Worm (Caenorhabditis elegans) whole organism, L2 larva: ENCODE data around the gene R12B2.3.
A peak's percentile ranks its signal among the peaks of the same experiment; 100 is the strongest.

Source experiments
- C34F6.9 ChIP-seq: fragments of 150-350 bp; optimal IDR thresholded peaks from 2 replicates; lab custom pipeline; 2014; ENCODE audit warnings: missing biosample characterization, missing genetic modification characterization
- F13H6.1 ChIP-seq: sonication (generic microtip); optimal IDR thresholded peaks from 2 replicates; lab custom pipeline; 2016; ENCODE audit warnings: missing genetic modification characterization, missing compliant biosample characterization
- R02D3.7 ChIP-seq: fragments of 150-350 bp; optimal IDR thresholded peaks from 2 replicates; lab custom pipeline; 2014; ENCODE audit warnings: missing biosample characterization, missing genetic modification characterization
- Y55F3AM.14 ChIP-seq: fragments of 200-800 bp; sonication (Bioruptor generic); optimal IDR thresholded peaks from 2 replicates; lab custom pipeline; 2018; ENCODE audit warnings: mild to moderate bottlenecking, missing genetic modification characterization, missing compliant biosample characterization
- aly-2 ChIP-seq: fragments of 150-350 bp; optimal IDR thresholded peaks from 2 replicates; lab custom pipeline; 2014; ENCODE audit warnings: missing biosample characterization, missing genetic modification characterization
- blmp-1 ChIP-seq: sonication (generic microtip); optimal IDR thresholded peaks from 2 replicates; lab custom pipeline; 2017; ENCODE audit warnings: missing genetic modification characterization, mild to moderate bottlenecking, missing compliant biosample characterization, antibody characterized with exemption, moderate library complexity; ENCODE audit not compliant: insufficient read depth
- ceh-82 ChIP-seq: fragments of 150-350 bp; optimal IDR thresholded peaks from 2 replicates; lab custom pipeline; 2014; ENCODE audit warnings: missing biosample characterization, missing genetic modification characterization
- crh-2 ChIP-seq: sonication (generic microtip); optimal IDR thresholded peaks from 2 replicates; lab custom pipeline; 2017; ENCODE audit warnings: missing biosample characterization, missing genetic modification characterization
- dmd-4 ChIP-seq: sonication (generic microtip); optimal IDR thresholded peaks from 2 replicates; lab custom pipeline; 2017; ENCODE audit warnings: missing biosample characterization, missing genetic modification characterization
- egl-27 ChIP-seq: sonication (generic microtip); optimal IDR thresholded peaks from 3 replicates; lab custom pipeline; 2017; ENCODE audit warnings: missing biosample characterization, missing genetic modification reagents, missing genetic modification characterization
- elt-1 ChIP-seq: fragments of 150-350 bp; optimal IDR thresholded peaks from 2 replicates; lab custom pipeline; 2014; ENCODE audit warnings: missing biosample characterization, missing genetic modification characterization
- elt-3 ChIP-seq: sonication (generic microtip); optimal IDR thresholded peaks from 2 replicates; lab custom pipeline; 2017; ENCODE audit warnings: missing biosample characterization, missing genetic modification characterization
- fos-1 ChIP-seq: fragments of 150-350 bp; optimal IDR thresholded peaks from 2 replicates; lab custom pipeline; 2014; ENCODE audit warnings: missing biosample characterization, missing genetic modification characterization
- gmeb-1 ChIP-seq: fragments of 150-350 bp; optimal IDR thresholded peaks from 2 replicates; lab custom pipeline; 2014; ENCODE audit warnings: missing biosample characterization, missing genetic modification characterization
- lin-11 ChIP-seq: fragments of 150-350 bp; sonication (generic microtip); optimal IDR thresholded peaks from 2 replicates; lab custom pipeline; 2014; ENCODE audit warnings: missing biosample characterization, missing genetic modification characterization, inconsistent platforms, mixed read lengths
- lin-13 ChIP-seq: fragments of 150-350 bp; optimal IDR thresholded peaks from 2 replicates; lab custom pipeline; 2014; ENCODE audit warnings: missing biosample characterization, missing genetic modification reagents, missing genetic modification characterization
- lin-39 ChIP-seq: fragments of 150-350 bp; optimal IDR thresholded peaks from 2 replicates; lab custom pipeline; 2014; ENCODE audit warnings: missing biosample characterization, missing genetic modification reagents, missing genetic modification characterization
- lsy-2 ChIP-seq, 2 experiments: fragments of 150-350 bp in 1 of 2; sonication (generic microtip) in 1 of 2; optimal IDR thresholded peaks; 2 replicates each; lab custom pipeline; 2014 to 2017; ENCODE audit warnings: missing biosample characterization in 2 of 2, missing genetic modification characterization in 2 of 2
- mab-5 ChIP-seq: fragments of 150-350 bp; optimal IDR thresholded peaks from 2 replicates; lab custom pipeline; 2014; ENCODE audit warnings: missing biosample characterization, missing genetic modification characterization
- mdl-1 ChIP-seq, 2 experiments: fragments of 150-350 bp in 1 of 2; sonication (generic microtip) in 1 of 2; optimal IDR thresholded peaks; 2 replicates each; lab custom pipeline; 2017; ENCODE audit warnings: missing biosample characterization in 2 of 2, missing genetic modification characterization in 2 of 2
- nhr-11 ChIP-seq: fragments of 150-350 bp; optimal IDR thresholded peaks from 2 replicates; lab custom pipeline; 2014; ENCODE audit warnings: missing biosample characterization, missing genetic modification characterization
- nhr-129 ChIP-seq: fragments of 150-350 bp; optimal IDR thresholded peaks from 2 replicates; lab custom pipeline; 2014; ENCODE audit warnings: missing biosample characterization, missing genetic modification characterization
- nhr-21 ChIP-seq: fragments of 150-350 bp; optimal IDR thresholded peaks from 2 replicates; lab custom pipeline; 2014; ENCODE audit warnings: missing biosample characterization, missing genetic modification characterization
- nhr-23 ChIP-seq: fragments of 150-350 bp; optimal IDR thresholded peaks from 2 replicates; lab custom pipeline; 2014; ENCODE audit warnings: missing biosample characterization, missing genetic modification reagents, missing genetic modification characterization
- nhr-25 ChIP-seq: fragments of 150-350 bp; sonication (generic microtip); optimal IDR thresholded peaks from 3 replicates; lab custom pipeline; 2014; ENCODE audit warnings: missing biosample characterization, missing genetic modification characterization
- nhr-6 ChIP-seq: fragments of 150-350 bp; optimal IDR thresholded peaks from 2 replicates; lab custom pipeline; 2014; ENCODE audit warnings: missing biosample characterization, missing genetic modification characterization
- peb-1 ChIP-seq: fragments of 150-350 bp; optimal IDR thresholded peaks from 2 replicates; lab custom pipeline; 2014; ENCODE audit warnings: missing biosample characterization, missing genetic modification characterization
- sem-4 ChIP-seq: fragments of 150-350 bp; optimal IDR thresholded peaks from 2 replicates; lab custom pipeline; 2014; ENCODE audit warnings: missing biosample characterization, missing genetic modification reagents, missing genetic modification characterization
- sma-3 ChIP-seq: sonication (generic microtip); optimal IDR thresholded peaks from 2 replicates; lab custom pipeline; 2016; ENCODE audit warnings: missing genetic modification reagents, missing genetic modification characterization, missing compliant biosample characterization
- sma-9 ChIP-seq, 2 experiments: fragments of 150-350 bp in 1 of 2; sonication (generic microtip) in 1 of 2; optimal IDR thresholded peaks; 2 replicates each; lab custom pipeline; 2014 to 2016; ENCODE audit warnings: missing genetic modification characterization in 2 of 2, mild to moderate bottlenecking in 1 of 2, missing biosample characterization in 1 of 2, missing compliant biosample characterization in 1 of 2, missing genetic modification reagents in 1 of 2, moderate library complexity in 1 of 2
- snpc-4 ChIP-seq: fragments of 150-350 bp; optimal IDR thresholded peaks from 2 replicates; lab custom pipeline; 2014; ENCODE audit warnings: missing biosample characterization, missing genetic modification characterization
- unc-39 ChIP-seq: fragments of 150-350 bp; optimal IDR thresholded peaks from 2 replicates; lab custom pipeline; 2014; ENCODE audit warnings: missing biosample characterization, missing genetic modification characterization
- unc-55 ChIP-seq: fragments of 150-350 bp; sonication (generic microtip); optimal IDR thresholded peaks from 3 replicates; lab custom pipeline; 2014; ENCODE audit warnings: missing biosample characterization, missing genetic modification reagents, missing genetic modification characterization
- unc-62 ChIP-seq: fragments of 150-350 bp; optimal IDR thresholded peaks from 2 replicates; lab custom pipeline; 2014; ENCODE audit warnings: missing biosample characterization, missing genetic modification reagents, missing genetic modification characterization
- zag-1 ChIP-seq: fragments of 150-350 bp; optimal IDR thresholded peaks from 2 replicates; lab custom pipeline; 2014; ENCODE audit warnings: missing biosample characterization, missing genetic modification characterization
- ztf-4 ChIP-seq: fragments of 150-350 bp; optimal IDR thresholded peaks from 2 replicates; lab custom pipeline; 2014; ENCODE audit warnings: missing biosample characterization, missing genetic modification characterization

R12B2.3 gene

DNA sequence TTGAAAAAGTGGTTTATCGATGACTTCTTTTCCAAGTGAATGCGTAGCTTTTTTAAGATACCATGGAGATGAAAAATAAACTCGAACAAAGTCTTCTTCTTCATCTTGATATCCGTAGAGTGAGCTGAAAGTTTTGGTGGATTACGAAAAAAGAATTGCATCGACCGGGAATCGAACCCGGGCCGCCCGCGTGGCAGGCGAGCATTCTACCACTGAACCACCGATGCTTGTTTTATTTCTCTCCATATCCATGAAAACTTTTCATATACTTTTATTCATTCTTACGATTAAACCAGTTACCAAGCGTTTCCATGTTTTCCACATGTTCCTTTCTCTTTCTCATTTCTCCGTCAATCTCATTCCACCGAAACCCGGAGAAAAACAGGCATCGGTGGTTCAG lies 23.3 kb upstream of the R12B2.3 start:
- TF ChIP-seq mab-5 (tag; lab: Kevin White, UChicago): no peak
- TF ChIP-seq lin-39: no peak
- TF ChIP-seq lin-11 (tag; lab: Kevin White, UChicago): no peak
- TF ChIP-seq C34F6.9 (tag; lab: Kevin White, UChicago): no peak
- TF ChIP-seq ztf-4 (tag; lab: Kevin White, UChicago): no peak
- TF ChIP-seq sem-4 (tag; lab: Kevin White, UChicago): no peak
- TF ChIP-seq nhr-23: no peak
- TF ChIP-seq nhr-21 (tag; lab: Kevin White, UChicago): no peak
- TF ChIP-seq elt-1 (tag; lab: Kevin White, UChicago): no peak
- no peak for TF ChIP-seq unc-62 (GFP tag; lab: Kevin White, UChicago)
- TF ChIP-seq lin-13 (GFP tag; lab: Kevin White, UChicago): no peak
- no peak for TF ChIP-seq nhr-6 (tag; lab: Kevin White, UChicago)

DNA sequence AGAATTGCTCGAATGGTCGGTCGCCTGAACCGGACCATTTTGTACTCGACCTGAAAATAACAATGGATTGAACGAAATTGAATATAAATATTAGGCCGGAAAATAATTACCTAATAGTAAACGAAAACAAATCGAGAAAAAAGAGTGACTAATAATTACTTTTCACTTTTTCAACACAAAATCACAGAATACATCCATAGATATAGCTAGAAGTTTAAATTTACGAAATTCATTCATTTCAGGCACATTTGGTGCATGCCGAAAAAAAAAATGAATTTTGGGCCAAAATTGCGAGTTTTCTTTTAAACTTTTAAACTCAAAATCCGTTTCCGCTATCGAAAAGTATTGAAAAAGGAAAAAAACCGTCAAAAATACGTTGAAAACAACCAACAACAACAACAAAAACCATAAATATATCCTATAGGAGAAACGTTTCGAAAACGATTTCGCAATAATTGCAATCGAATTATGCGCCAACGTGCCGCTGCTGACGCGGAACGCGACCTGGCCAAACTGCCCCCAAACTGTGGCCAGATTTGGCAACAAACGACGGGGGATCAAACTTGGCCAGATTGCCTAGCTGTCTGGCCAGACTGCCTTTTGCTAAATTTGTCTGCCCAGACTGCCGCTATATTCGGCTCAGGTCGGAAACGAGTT lies 20.0 kb upstream of the R12B2.3 start, which contains the start of gene Y37B11A.3:
Y37B11A.3 (minus strand) TSS at position 51 of the 657 bp plus-strand sequence.
- TF ChIP-seq aly-2 (tag; lab: Kevin White, UChicago) (no peak), peb-1 (tag; lab: Kevin White, UChicago) (no peak), lin-11 (tag; lab: Kevin White, UChicago) (peak; percentile 71), lsy-2 (tag; optimal IDR thresholded peaks at IDR 0.05; lab: Kevin White, UChicago) (peak; percentile 81 to 83), ztf-4 (tag; lab: Kevin White, UChicago) (peak; percentile 46), nhr-129 (peak; percentile 71), unc-39 (tag; lab: Kevin White, UChicago) (no peak), C34F6.9 (tag; lab: Kevin White, UChicago) (peak; percentile 84), mdl-1 (tag; optimal IDR thresholded peaks at IDR 0.05; lab: Kevin White, UChicago) (no peak), nhr-25 (peak; percentile 76), snpc-4 (peak; percentile 15), crh-2 (peak; percentile 63), F13H6.1 (tag; lab: Kevin White, UChicago) (peak; percentile 61), egl-27 (tag; lab: Kevin White, UChicago) (peak; percentile 27), nhr-11 (no peak), nhr-21 (tag; lab: Kevin White, UChicago) (peak; percentile 55), blmp-1 (peak; percentile 19), unc-55 (GFP tag; lab: Kevin White, UChicago) (peak; percentile 82), sma-3 (GFP tag; lab: Kevin White, UChicago) (peak; percentile 81), elt-1 (tag; lab: Kevin White, UChicago) (no peak), zag-1 (tag; lab: Kevin White, UChicago) (peak; percentile 23), R02D3.7 (tag; lab: Kevin White, UChicago) (peak; percentile 35), Y55F3AM.14 (no peak), nhr-23 (no peak), gmeb-1 (tag; lab: Kevin White, UChicago) (peak; percentile 84), fos-1 (tag; lab: Kevin White, UChicago) (peak; percentile 19), lin-13 (GFP tag; lab: Kevin White, UChicago) (peak; percentile 67), sma-9 (GFP tag; optimal IDR thresholded peaks at IDR 0.05; lab: Kevin White, UChicago) (peak; percentile 81), sma-9 (tag; optimal IDR thresholded peaks at IDR 0.05; lab: Kevin White, UChicago) (no peak), dmd-4 (tag; lab: Kevin White, UChicago) (no peak), sem-4 (tag; lab: Kevin White, UChicago) (peak; percentile 58), ceh-82 (tag; lab: Kevin White, UChicago) (peak; percentile 7), mab-5 (tag; lab: Kevin White, UChicago) (peak; percentile 33)

DNA sequence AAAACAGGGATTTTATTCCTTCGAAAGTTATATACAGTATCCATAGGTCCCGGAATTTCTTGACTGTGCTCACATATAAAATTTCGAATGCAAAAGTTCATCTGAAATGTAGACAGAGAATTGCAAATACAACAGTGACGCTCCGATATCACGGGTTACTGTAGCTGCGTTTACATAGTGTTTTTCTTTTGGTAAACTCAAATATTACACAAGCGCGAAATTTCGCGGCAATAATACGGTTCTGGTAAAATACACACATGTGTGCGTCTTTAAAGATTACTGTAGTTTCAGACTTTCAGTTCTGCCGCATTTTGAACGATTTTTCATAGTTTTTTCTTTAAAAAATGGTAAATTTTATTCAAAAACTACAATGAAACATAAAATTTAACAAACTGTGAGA lies 14.8 kb upstream of the R12B2.3 start, which contains the start of gene rev-3:
rev-3 (minus strand) TSS at position 101 of the 400 bp plus-strand sequence.
- TF ChIP-seq R02D3.7 (tag; lab: Kevin White, UChicago) (no peak), lin-13 (GFP tag; lab: Kevin White, UChicago) (no peak), elt-3 (tag; lab: Kevin White, UChicago) (no peak), dmd-4 (tag; lab: Kevin White, UChicago) (no peak), nhr-23 (no peak)
